Worm (Caenorhabditis elegans): ENCODE measurements around the gene ttbk-6.

- TF ChIP-seq ref-1 (GFP tag; conservative IDR thresholded peaks at IDR 0.05) (no peak), ztf-29 (GFP tag; IDR thresholded peaks at IDR 0.05) (no peak), ztf-23 (GFP tag; IDR thresholded peaks at IDR 0.05) (no peak)
Observed at ce11 chrIII:5078062-5078461, 3.6 kb downstream of the ttbk-6 start.

All from whole organism, midembryonic.